Fruit fly (Drosophila melanogaster): ENCODE data around the gene CG7950.

The CG7950 gene

DNA sequence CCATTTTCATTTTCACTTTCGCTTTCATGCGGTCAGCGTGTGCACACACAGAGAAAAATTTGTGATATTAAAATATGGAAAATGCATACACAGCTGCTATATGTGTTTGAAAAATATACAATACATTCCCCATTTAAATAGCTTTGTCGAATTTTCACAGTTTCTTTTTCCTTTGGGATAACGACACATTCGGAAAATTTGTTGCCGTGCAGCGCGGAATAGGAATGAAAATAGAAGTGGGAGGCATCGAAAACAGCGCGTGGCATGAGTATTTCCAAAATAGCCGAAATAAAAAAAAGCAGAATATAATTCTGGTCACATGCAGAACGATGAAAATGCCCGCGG, 36.0 kb downstream of the CG7950 start (continued):
- TF ChIP-seq ERR (GFP tag; optimal IDR thresholded peaks at IDR 0.05) (peak; percentile 84), dmrt99B (tag; optimal IDR thresholded peaks at IDR 0.05) (peak; percentile 87), CG11723 (GFP tag; optimal IDR thresholded peaks at IDR 0.05) (peak; percentile 2), Vsx1 (GFP tag; optimal IDR thresholded peaks at IDR 0.05) (peak; percentile 54), CG12744 (GFP tag; optimal IDR thresholded peaks at IDR 0.05) (peak; percentile 84), CG11504 (tag; optimal IDR thresholded peaks at IDR 0.05) (peak; percentile 86), Camta (GFP tag; optimal IDR thresholded peaks at IDR 0.05) (peak; percentile 86), CG2129 (GFP tag; IDR thresholded peaks at IDR 0.05; ENCODE audit: partially characterized antibody) (no peak), esg (GFP tag; conservative IDR thresholded peaks at IDR 0.05) (peak; percentile 79), Taf1 (GFP tag; IDR thresholded peaks at IDR 0.05) (peak; percentile 69), gfzf (GFP tag; optimal IDR thresholded peaks at IDR 0.05) (no peak), Eip74EF (GFP tag; optimal IDR thresholded peaks at IDR 0.05) (peak in 1 of 2 experiments; percentile 59), Sin3A (optimal IDR thresholded peaks at IDR 0.05) (no peak), Oaz (GFP tag; IDR thresholded peaks at IDR 0.05) (peak; percentile 73), lov (optimal IDR thresholded peaks at IDR 0.05) (no peak), lov (GFP tag; IDR thresholded peaks at IDR 0.05) (peak; percentile 82), vvl (GFP tag; IDR thresholded peaks at IDR 0.05) (peak; percentile 95), CG17361 (GFP tag; IDR thresholded peaks at IDR 0.05) (peak; percentile 82), CG11560 (tag; IDR thresholded peaks at IDR 0.05) (peak; percentile 73; the same call in 2 of the 3 replicates), Dek (tag; optimal IDR thresholded peaks at IDR 0.05) (peak; percentile 79), Doc3 (GFP tag; IDR thresholded peaks at IDR 0.05; ENCODE audit: partially characterized antibody) (no peak), CG8765 (GFP tag; IDR thresholded peaks at IDR 0.05) (0 out of 2 replicates have a peak, but pooled peaks have one; percentile 58), shn (GFP tag; optimal IDR thresholded peaks at IDR 0.05) (peak; percentile 67), CG18262 (tag; optimal IDR thresholded peaks at IDR 0.05) (peak; percentile 81), Mes4 (GFP tag; optimal IDR thresholded peaks at IDR 0.05) (peak; percentile 74), CG13894 (tag; optimal IDR thresholded peaks at IDR 0.05) (peak; percentile 80), lilli (GFP tag; optimal IDR thresholded peaks at IDR 0.05) (peak; percentile 90), CG7786 (GFP tag; optimal IDR thresholded peaks at IDR 0.05) (peak; percentile 84), CG7963 (GFP tag; IDR thresholded peaks at IDR 0.05; ENCODE audit: partially characterized antibody) (no peak), dimm (GFP tag; IDR thresholded peaks at IDR 0.05) (peak; percentile 59), CG4424 (GFP tag; optimal IDR thresholded peaks at IDR 0.05) (peak; percentile 65), stc (GFP tag; IDR thresholded peaks at IDR 0.05) (peak; percentile 82), CG9876 (GFP tag; optimal IDR thresholded peaks at IDR 0.05) (peak; percentile 68), Nf-YB (GFP tag; optimal IDR thresholded peaks at IDR 0.05) (peak; percentile 58), CG30020 (tag; optimal IDR thresholded peaks at IDR 0.05) (peak; percentile 2), Gsc (GFP tag; IDR thresholded peaks at IDR 0.05) (peak; percentile 73), trh (GFP tag; optimal IDR thresholded peaks at IDR 0.05) (peak; percentile 3), CG3726 (GFP tag; IDR thresholded peaks at IDR 0.05) (peak; percentile 75; the same call in 2 of the 3 replicates), CG2116 (GFP tag; optimal IDR thresholded peaks at IDR 0.05) (peak; percentile 37), slp2 (GFP tag; optimal IDR thresholded peaks at IDR 0.05) (peak; percentile 64), CG32772 (GFP tag; IDR thresholded peaks at IDR 0.05) (peak; percentile 91), wor (GFP tag; IDR thresholded peaks at IDR 0.05) (peak; percentile 80; the same call in 1 of the 2 replicates), Dfd (GFP tag; optimal IDR thresholded peaks at IDR 0.05) (no peak), MBD-R2 (GFP tag; IDR thresholded peaks at IDR 0.05) (peak; percentile 59; the same call in 1 of the 2 replicates), lab (GFP tag; optimal IDR thresholded peaks at IDR 0.05) (peak; percentile 92), CG17186 (GFP tag; optimal IDR thresholded peaks at IDR 0.05) (peak; percentile 28), CG9727 (GFP tag; optimal IDR thresholded peaks at IDR 0.05) (peak; percentile 77), Max (GFP tag; optimal IDR thresholded peaks at IDR 0.05) (peak; percentile 73), CG8478 (optimal IDR thresholded peaks at IDR 0.05) (no peak), CG4328 (GFP tag; optimal IDR thresholded peaks at IDR 0.05) (peak; percentile 60), CG13624 (GFP tag; optimal IDR thresholded peaks at IDR 0.05) (peak; percentile 89), H2.0 (GFP tag; IDR thresholded peaks at IDR 0.05) (peak; percentile 72)
